Fruit fly (Drosophila melanogaster): Measurements from ENCODE around the gene Prx4.

The Prx4 gene

dm6 chr3L:3079156-3079495 lies 37.0 kb downstream of the Prx4 start:
- TF ChIP-seq D1 (tag; optimal IDR thresholded peaks at IDR 0.05): no peak
- no peak for TF ChIP-seq Pif1B (GFP tag; optimal IDR thresholded peaks at IDR 0.05)
- no peak for TF ChIP-seq CG12605 (GFP tag; IDR thresholded peaks at IDR 0.05)
- TF ChIP-seq gl (tag; optimal IDR thresholded peaks at IDR 0.05): no peak
- TF ChIP-seq CG17806 (tag; optimal IDR thresholded peaks at IDR 0.05): no peak
- TF ChIP-seq CG8301 (tag; optimal IDR thresholded peaks at IDR 0.05): no peak
- no peak for TF ChIP-seq CG10348 (GFP tag; IDR thresholded peaks at IDR 0.05)
- TF ChIP-seq Pif1A (GFP tag; optimal IDR thresholded peaks at IDR 0.05): no peak
- no peak for TF ChIP-seq CG9948 (tag; optimal IDR thresholded peaks at IDR 0.05)
- no peak for TF ChIP-seq rn (GFP tag; IDR thresholded peaks at IDR 0.05)
- TF ChIP-seq CG32121 (GFP tag; IDR thresholded peaks at IDR 0.05): no peak
- TF ChIP-seq fd96Ca (GFP tag; IDR thresholded peaks at IDR 0.05): no peak
- TF ChIP-seq EcR (GFP tag; optimal IDR thresholded peaks at IDR 0.05): no peak
- TF ChIP-seq Snoo (tag; optimal IDR thresholded peaks at IDR 0.05): no peak
- no peak for TF ChIP-seq CG15710 (tag; optimal IDR thresholded peaks at IDR 0.05)
- no peak for TF ChIP-seq CG8159 (tag; optimal IDR thresholded peaks at IDR 0.05)
- TF ChIP-seq CG4496 (GFP tag; IDR thresholded peaks at IDR 0.05): no peak

- peak; percentile 41 for TF ChIP-seq CG9948 (tag; optimal IDR thresholded peaks at IDR 0.05)
- TF ChIP-seq CG4496 (GFP tag; IDR thresholded peaks at IDR 0.05): peak; percentile 79; the same call in 2 of the 3 replicates
- TF ChIP-seq fd96Ca (GFP tag; IDR thresholded peaks at IDR 0.05): peak; percentile 7; the same call in 1 of the 3 replicates
- no peak for TF ChIP-seq Pif1B (GFP tag; optimal IDR thresholded peaks at IDR 0.05)
- no peak for TF ChIP-seq Pif1A (GFP tag; optimal IDR thresholded peaks at IDR 0.05)
- TF ChIP-seq CG13204 (GFP tag; optimal IDR thresholded peaks at IDR 0.05): no peak
- no peak for TF ChIP-seq CG10348 (GFP tag; IDR thresholded peaks at IDR 0.05)
- TF ChIP-seq D1 (tag; optimal IDR thresholded peaks at IDR 0.05): no peak
- peak; percentile 4; the same call in 1 of the 2 replicates for TF ChIP-seq rn (GFP tag; IDR thresholded peaks at IDR 0.05)
- peak; percentile 40 for TF ChIP-seq CG14655 (GFP tag; optimal IDR thresholded peaks at IDR 0.05)
- peak; percentile 30 for TF ChIP-seq CG17806 (tag; optimal IDR thresholded peaks at IDR 0.05)
- TF ChIP-seq EcR (GFP tag; optimal IDR thresholded peaks at IDR 0.05): peak; percentile 52
- no peak for TF ChIP-seq gl (tag; optimal IDR thresholded peaks at IDR 0.05)
- TF ChIP-seq CG12605 (GFP tag; IDR thresholded peaks at IDR 0.05): peak; percentile 42
- TF ChIP-seq CG15710 (tag; optimal IDR thresholded peaks at IDR 0.05): peak; percentile 42
- TF ChIP-seq CG8159 (tag; optimal IDR thresholded peaks at IDR 0.05): peak; percentile 46
- peak; percentile 30 for TF ChIP-seq CG8301 (tag; optimal IDR thresholded peaks at IDR 0.05)
- TF ChIP-seq CG34367 (tag; optimal IDR thresholded peaks at IDR 0.05): no peak
- no peak for TF ChIP-seq Snoo (tag; optimal IDR thresholded peaks at IDR 0.05)
- peak; percentile 59 for TF ChIP-seq CG32121 (GFP tag; IDR thresholded peaks at IDR 0.05)
- TF ChIP-seq Ets98B (GFP tag; IDR thresholded peaks at IDR 0.05): peak; percentile 12; the same call in 1 of the 2 replicates
Measured at dm6 chr3L:3080084-3080994, 38.2 kb downstream of the Prx4 start.

- TF ChIP-seq D1 (tag; optimal IDR thresholded peaks at IDR 0.05) (peak; percentile 97), rn (GFP tag; IDR thresholded peaks at IDR 0.05) (peak; percentile 95), CG14655 (GFP tag; optimal IDR thresholded peaks at IDR 0.05) (peak; percentile 97), CG15710 (tag; optimal IDR thresholded peaks at IDR 0.05) (peak; percentile 95), CG32121 (GFP tag; IDR thresholded peaks at IDR 0.05) (peak; percentile 99), gl (tag; optimal IDR thresholded peaks at IDR 0.05) (peak; percentile 96), CG4496 (GFP tag; IDR thresholded peaks at IDR 0.05) (peak; percentile 99), CG34367 (tag; optimal IDR thresholded peaks at IDR 0.05) (peak; percentile 98), CG8301 (tag; optimal IDR thresholded peaks at IDR 0.05) (peak; percentile 98), CG8159 (tag; optimal IDR thresholded peaks at IDR 0.05) (peak; percentile 97), CG17806 (tag; optimal IDR thresholded peaks at IDR 0.05) (peak; percentile 98), CG9948 (tag; optimal IDR thresholded peaks at IDR 0.05) (peak; percentile 98), EcR (GFP tag; optimal IDR thresholded peaks at IDR 0.05) (peak; percentile 45), Snoo (tag; optimal IDR thresholded peaks at IDR 0.05) (peak; percentile 99), Ets98B (GFP tag; IDR thresholded peaks at IDR 0.05) (peak; percentile 99), CG10348 (GFP tag; IDR thresholded peaks at IDR 0.05) (peak; percentile 87), Pif1A (GFP tag; optimal IDR thresholded peaks at IDR 0.05) (peak; percentile 99), fd96Ca (GFP tag; IDR thresholded peaks at IDR 0.05) (peak; percentile 99), Pif1B (GFP tag; optimal IDR thresholded peaks at IDR 0.05) (peak; percentile 99), CG13204 (GFP tag; optimal IDR thresholded peaks at IDR 0.05) (peak; percentile 97), CG12605 (GFP tag; IDR thresholded peaks at IDR 0.05) (peak; percentile 98)
Measured at dm6 chr3L:3081146-3081872, 39.1 kb downstream of the Prx4 start.

dm6 chr3L:3081966-3082516 lies 39.9 kb downstream of the Prx4 start:
- TF ChIP-seq EcR (GFP tag; optimal IDR thresholded peaks at IDR 0.05) (no peak), CG9948 (tag; optimal IDR thresholded peaks at IDR 0.05) (no peak), CG15710 (tag; optimal IDR thresholded peaks at IDR 0.05) (no peak), CG12605 (GFP tag; IDR thresholded peaks at IDR 0.05) (no peak), fd96Ca (GFP tag; IDR thresholded peaks at IDR 0.05) (no peak), CG17806 (tag; optimal IDR thresholded peaks at IDR 0.05) (no peak), Pif1B (GFP tag; optimal IDR thresholded peaks at IDR 0.05) (no peak), CG10348 (GFP tag; IDR thresholded peaks at IDR 0.05) (no peak), D1 (tag; optimal IDR thresholded peaks at IDR 0.05) (no peak), gl (tag; optimal IDR thresholded peaks at IDR 0.05) (no peak), CG4496 (GFP tag; IDR thresholded peaks at IDR 0.05) (no peak), CG32121 (GFP tag; IDR thresholded peaks at IDR 0.05) (no peak), CG13204 (GFP tag; optimal IDR thresholded peaks at IDR 0.05) (no peak), CG8301 (tag; optimal IDR thresholded peaks at IDR 0.05) (no peak), Pif1A (GFP tag; optimal IDR thresholded peaks at IDR 0.05) (no peak), rn (GFP tag; IDR thresholded peaks at IDR 0.05) (no peak), CG34367 (tag; optimal IDR thresholded peaks at IDR 0.05) (no peak), CG8159 (tag; optimal IDR thresholded peaks at IDR 0.05) (no peak)
